Worm (Caenorhabditis elegans): Measurements from ENCODE around the gene K02D10.2.

K02D10.2 gene

ce11 chrIII:8809245-8809971 lies 38.3 kb upstream of the K02D10.2 start, which contains the start of gene prx-19 (continued):
- TF ChIP-seq dve-1 (tag; optimal IDR thresholded peaks at IDR 0.05) (no peak), elt-4 (tag; optimal IDR thresholded peaks at IDR 0.05) (no peak), Y22D7AL.16 (tag; optimal IDR thresholded peaks at IDR 0.05) (no peak), nhr-232 (tag; optimal IDR thresholded peaks at IDR 0.05) (no peak), lin-11 (tag; optimal IDR thresholded peaks at IDR 0.05) (no peak), pax-1 (tag; optimal IDR thresholded peaks at IDR 0.05) (no peak), che-1 (tag; optimal IDR thresholded peaks at IDR 0.05) (no peak), elt-2 (tag; optimal IDR thresholded peaks at IDR 0.05) (peak; percentile 26), sdc-2 (tag; optimal IDR thresholded peaks at IDR 0.05) (no peak), gmeb-2 (tag; optimal IDR thresholded peaks at IDR 0.05) (no peak), fax-1 (tag; optimal IDR thresholded peaks at IDR 0.05) (no peak), unc-86 (tag; optimal IDR thresholded peaks at IDR 0.05) (no peak), unc-3 (GFP tag; conservative IDR thresholded peaks at IDR 0.05) (no peak), unc-3 (tag; optimal IDR thresholded peaks at IDR 0.05) (no peak), K02D7.2 (tag; optimal IDR thresholded peaks at IDR 0.05) (no peak)

- TF ChIP-seq hlh-8 (tag; optimal IDR thresholded peaks at IDR 0.05) (no peak), T23F11.4 (GFP tag; optimal IDR thresholded peaks at IDR 0.05) (no peak), npax-4 (tag; optimal IDR thresholded peaks at IDR 0.05) (no peak), ahr-1 (tag; optimal IDR thresholded peaks at IDR 0.05) (no peak), nfya-1 (tag; optimal IDR thresholded peaks at IDR 0.05) (no peak), K02D7.2 (tag; optimal IDR thresholded peaks at IDR 0.05) (no peak), ceh-45 (GFP tag; IDR thresholded peaks at IDR 0.05) (no peak), pat-9 (tag; optimal IDR thresholded peaks at IDR 0.05) (no peak), ceh-18 (tag; optimal IDR thresholded peaks at IDR 0.05) (no peak), hlh-6 (tag; optimal IDR thresholded peaks at IDR 0.05) (no peak), ttx-3 (tag; optimal IDR thresholded peaks at IDR 0.05) (no peak), hlh-13 (GFP tag; optimal IDR thresholded peaks at IDR 0.05) (no peak), odd-2 (tag; optimal IDR thresholded peaks at IDR 0.05) (no peak), unc-55 (GFP tag; optimal IDR thresholded peaks at IDR 0.05) (no peak), nhr-11 (tag; optimal IDR thresholded peaks at IDR 0.05) (no peak)
Observed at ce11 chrIII:8807246-8807645, 36.2 kb upstream of the K02D10.2 start, which contains the start of gene F54F2.7. Gene F54F2.7, minus strand, starts transcription at chrIII:8807346.

DNA sequence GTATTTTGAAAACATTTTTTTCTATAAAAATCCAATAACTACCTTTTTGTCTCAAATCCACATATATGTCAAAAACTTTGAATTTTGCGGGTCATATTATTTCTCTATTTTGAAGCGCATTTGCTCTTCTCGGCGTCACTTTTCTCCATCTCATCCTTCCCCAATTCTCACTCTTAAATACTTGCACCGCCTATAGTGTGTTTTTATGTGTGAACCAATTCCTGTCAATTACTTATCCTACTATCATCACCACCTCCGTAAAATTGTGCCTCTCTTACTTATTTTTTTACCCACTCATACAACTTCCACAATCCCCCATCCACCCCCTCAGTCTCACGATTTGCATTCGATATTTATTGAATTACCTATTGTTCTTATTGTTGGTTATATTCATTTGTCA lies 34.8 kb upstream of the K02D10.2 start:
- TF ChIP-seq sox-2 (GFP tag; IDR thresholded peaks at IDR 0.05), result no peak
- TF ChIP-seq ceh-24 (tag; optimal IDR thresholded peaks at IDR 0.05), result no peak
- TF ChIP-seq ceh-34 (tag; optimal IDR thresholded peaks at IDR 0.05), result no peak
- no peak for TF ChIP-seq ceh-2 (tag; optimal IDR thresholded peaks at IDR 0.05)
- TF ChIP-seq nfya-1 (tag; optimal IDR thresholded peaks at IDR 0.05), result no peak
- no peak for TF ChIP-seq Y22D7AL.16 (tag; optimal IDR thresholded peaks at IDR 0.05)
- no peak for TF ChIP-seq hlh-8 (tag; optimal IDR thresholded peaks at IDR 0.05)

DNA sequence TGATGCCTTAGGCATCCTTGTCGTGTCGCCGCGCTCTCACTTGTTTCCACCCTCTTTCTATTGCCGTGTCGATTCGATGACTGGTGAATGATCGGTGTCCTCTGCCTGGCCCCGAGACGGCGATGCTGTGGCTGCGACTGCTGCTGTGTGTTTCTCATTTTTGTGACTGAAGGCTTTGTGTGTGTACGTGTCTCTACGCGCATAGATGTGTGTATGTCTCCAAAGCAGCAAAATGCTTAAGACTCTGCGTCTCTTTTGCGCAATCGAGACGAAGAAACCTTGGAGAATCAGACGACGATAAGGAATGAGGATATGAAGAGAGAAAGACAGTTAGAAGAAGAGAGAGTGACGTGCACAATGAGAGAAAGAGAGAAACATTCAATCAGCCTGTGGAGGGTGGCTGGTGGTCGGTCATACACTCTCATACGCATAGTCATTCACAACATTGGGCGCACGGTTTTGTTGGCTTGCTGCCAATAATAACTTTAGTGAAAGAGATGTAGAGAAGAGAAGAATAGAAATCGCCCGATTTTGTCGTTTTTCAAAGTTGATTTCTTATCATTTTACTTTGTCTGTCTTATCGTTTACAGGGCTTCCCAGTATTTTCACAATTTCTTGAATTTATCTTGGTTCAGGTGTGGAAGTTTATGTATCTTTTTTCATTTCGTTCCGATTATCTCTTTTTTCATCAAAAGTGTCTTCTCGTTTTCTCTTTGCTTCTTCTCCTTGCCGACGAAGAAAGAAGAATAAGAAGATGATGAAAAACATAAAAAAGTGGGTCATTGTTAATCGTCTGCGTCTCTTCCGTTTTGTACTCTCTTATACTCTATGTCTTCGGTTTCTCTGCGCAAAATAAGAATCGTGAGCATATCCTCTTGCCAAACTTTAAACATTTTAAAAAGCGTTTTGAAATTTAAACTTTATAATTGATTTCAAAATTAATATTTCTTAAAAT lies 31.1 kb upstream of the K02D10.2 start:
- TF ChIP-seq ceh-18 (tag; optimal IDR thresholded peaks at IDR 0.05), result peak; percentile 99
- TF ChIP-seq K02D7.2 (tag; optimal IDR thresholded peaks at IDR 0.05), result no peak
- TF ChIP-seq fkh-6 (tag; optimal IDR thresholded peaks at IDR 0.05), result no peak
- no peak for TF ChIP-seq ceh-6 (GFP tag; optimal IDR thresholded peaks at IDR 0.05)
- TF ChIP-seq ceh-9 (tag; optimal IDR thresholded peaks at IDR 0.05), result no peak
- peak; percentile 64 for TF ChIP-seq dmd-4 (tag; optimal IDR thresholded peaks at IDR 0.05; ENCODE audit: borderline replicate concordance)
- TF ChIP-seq ceh-2 (tag; optimal IDR thresholded peaks at IDR 0.05), result peak; percentile 66
- peak; percentile 71 for TF ChIP-seq pqm-1 (tag; optimal IDR thresholded peaks at IDR 0.05)
- TF ChIP-seq K09A11.1 (tag; optimal IDR thresholded peaks at IDR 0.05; ENCODE audit: insufficient read depth), result peak; percentile 81
- no peak for TF ChIP-seq ahr-1 (tag; optimal IDR thresholded peaks at IDR 0.05)
- TF ChIP-seq sox-4 (tag; optimal IDR thresholded peaks at IDR 0.05), result no peak
- TF ChIP-seq Y22D7AL.16 (tag; optimal IDR thresholded peaks at IDR 0.05), result no peak
- no peak for TF ChIP-seq pha-4 (tag; optimal IDR thresholded peaks at IDR 0.05)
- TF ChIP-seq mec-3 (tag; optimal IDR thresholded peaks at IDR 0.05; ENCODE audit: borderline replicate concordance), result no peak
- TF ChIP-seq hlh-8 (tag; optimal IDR thresholded peaks at IDR 0.05), result peak; percentile 78
- peak; percentile 93 for TF ChIP-seq hlh-30 (tag; optimal IDR thresholded peaks at IDR 0.05; ENCODE audit: insufficient read depth)
- no peak for TF ChIP-seq C38D4.7 (GFP tag; optimal IDR thresholded peaks at IDR 0.05)
- peak; percentile 45 for TF ChIP-seq che-1 (tag; optimal IDR thresholded peaks at IDR 0.05)
